Worm (Caenorhabditis elegans) whole organism, L1 larva: ENCODE data around the gene cal-5.
A peak's percentile ranks its signal among the peaks of the same experiment; 100 is the strongest.

Experiments
- ceh-90 ChIP-seq: sonication (generic microtip); optimal IDR thresholded peaks from 2 replicates; lab custom pipeline; 2016; ENCODE audit warnings: missing genetic modification characterization, missing compliant biosample characterization
- dsc-1 ChIP-seq: sonication (generic microtip); optimal IDR thresholded peaks from 2 replicates; lab custom pipeline; 2016; ENCODE audit warnings: mild to moderate bottlenecking, missing genetic modification characterization, missing compliant biosample characterization
- efl-1 ChIP-seq, 4 experiments: fragments of 150-350 bp; optimal IDR thresholded peaks in 3 of 4; peaks in 1 of 4; 1 replicate in 1 of 4; 2 replicates in 3 of 4; lab custom pipeline; 2014; ENCODE audit warnings: missing biosample characterization in 2 of 4, missing genetic modification characterization in 2 of 4, missing genetic modification reagents in 2 of 4
- egl-13 ChIP-seq: sonication (generic microtip); optimal IDR thresholded peaks from 2 replicates; lab custom pipeline; 2016; ENCODE audit warnings: missing genotype, missing genetic modification reagents, missing genetic modification characterization, missing compliant biosample characterization
- egl-27 ChIP-seq, 2 experiments: fragments of 150-350 bp in 1 of 2; sonication (generic microtip); optimal IDR thresholded peaks; 3 replicates each; lab custom pipeline; 2017 to 2018; ENCODE audit warnings: missing biosample characterization in 2 of 2, missing genetic modification characterization in 2 of 2, missing genetic modification reagents in 2 of 2
- elt-3 ChIP-seq, 6 experiments: fragments of 150-350 bp in 1 of 6; sonication (generic microtip); optimal IDR thresholded peaks; 2 replicates each; lab custom pipeline; 2017 to 2018; ENCODE audit warnings: missing biosample characterization in 6 of 6, missing genetic modification characterization in 6 of 6, inconsistent platforms in 1 of 6
- ets-5 ChIP-seq: fragments of 200-800 bp; sonication (Bioruptor generic); IDR thresholded peaks from 2 replicates; pipeline ENCODE4 v1.3.6; 2022; ENCODE audit warnings: missing genetic modification characterization, missing compliant biosample characterization
- fkh-10 ChIP-seq: sonication (generic microtip); optimal IDR thresholded peaks from 2 replicates; lab custom pipeline; 2017; ENCODE audit warnings: missing biosample characterization, missing genetic modification reagents, missing genetic modification characterization
- hlh-17 ChIP-seq: fragments of 200-800 bp; sonication (Bioruptor generic); optimal IDR thresholded peaks from 2 replicates; lab custom pipeline; 2018; ENCODE audit warnings: missing genetic modification characterization, mild to moderate bottlenecking, missing compliant biosample characterization, moderate library complexity, borderline replicate concordance
- hlh-4 ChIP-seq: sonication (generic microtip); optimal IDR thresholded peaks from 2 replicates; lab custom pipeline; 2016; ENCODE audit warnings: mild to moderate bottlenecking, missing genetic modification characterization, missing compliant biosample characterization
- lin-13 ChIP-seq: fragments of 150-350 bp; optimal IDR thresholded peaks from 2 replicates; lab custom pipeline; 2014; ENCODE audit warnings: missing biosample characterization, missing genetic modification reagents, missing genetic modification characterization
- lin-14 ChIP-seq: fragments of 200-800 bp; sonication (Bioruptor generic); optimal IDR thresholded peaks from 2 replicates; lab custom pipeline; 2018; ENCODE audit warnings: mild to moderate bottlenecking, missing genetic modification characterization, moderate library complexity, missing compliant biosample characterization
- lir-3 ChIP-seq: sonication (generic microtip); optimal IDR thresholded peaks from 2 replicates; lab custom pipeline; 2016; ENCODE audit warnings: mild to moderate bottlenecking, missing genetic modification characterization, moderate library complexity, missing compliant biosample characterization; ENCODE audit not compliant: poor library complexity
- lsy-2 ChIP-seq, 2 experiments: fragments of 150-350 bp; optimal IDR thresholded peaks; 2 replicates each; lab custom pipeline; 2014; ENCODE audit warnings: missing biosample characterization in 2 of 2, missing genetic modification characterization in 2 of 2
- mab-9 ChIP-seq: fragments of 200-800 bp; sonication (Bioruptor generic); IDR thresholded peaks from 2 replicates; pipeline ENCODE4 v1.3.6; 2022; ENCODE audit warnings: missing genetic modification reagents, missing genetic modification characterization, missing compliant biosample characterization
- mdl-1 ChIP-seq, 2 experiments: fragments of 150-350 bp; optimal IDR thresholded peaks; 2 replicates each; lab custom pipeline; 2014 to 2017; ENCODE audit warnings: missing biosample characterization in 2 of 2, missing genetic modification characterization in 2 of 2, inconsistent platforms in 1 of 2
- nhr-237 ChIP-seq: fragments of 150-350 bp; optimal IDR thresholded peaks from 2 replicates; lab custom pipeline; 2014; ENCODE audit warnings: missing biosample characterization, missing genetic modification characterization
- nhr-28 ChIP-seq: fragments of 150-350 bp; optimal IDR thresholded peaks from 2 replicates; lab custom pipeline; 2014; ENCODE audit warnings: missing biosample characterization, missing genetic modification characterization
- nhr-47 ChIP-seq: sonication (generic microtip); optimal IDR thresholded peaks from 2 replicates; lab custom pipeline; 2016; ENCODE audit warnings: mild to moderate bottlenecking, missing genetic modification characterization, moderate library complexity, missing compliant biosample characterization
- nhr-71 ChIP-seq: sonication (generic microtip); optimal IDR thresholded peaks from 2 replicates; lab custom pipeline; 2016; ENCODE audit warnings: mild to moderate bottlenecking, missing genetic modification characterization, moderate library complexity, missing compliant biosample characterization
- nhr-77 ChIP-seq: fragments of 150-350 bp; optimal IDR thresholded peaks from 2 replicates; lab custom pipeline; 2014; ENCODE audit warnings: missing biosample characterization, missing genetic modification characterization
- pax-3 ChIP-seq: fragments of 200-800 bp; sonication (Bioruptor generic); optimal IDR thresholded peaks from 2 replicates; lab custom pipeline; 2018; ENCODE audit warnings: mild to moderate bottlenecking, missing genetic modification characterization, moderate library complexity, missing compliant biosample characterization
- skn-1 ChIP-seq: fragments of 150-350 bp; optimal IDR thresholded peaks from 2 replicates; lab custom pipeline; 2014; ENCODE audit warnings: missing biosample characterization, missing genetic modification characterization
- snpc-4 ChIP-seq: fragments of 150-350 bp; optimal IDR thresholded peaks from 2 replicates; lab custom pipeline; 2014; ENCODE audit warnings: missing biosample characterization, missing genetic modification characterization
- sptf-1 ChIP-seq: fragments of 150-350 bp; optimal IDR thresholded peaks from 2 replicates; lab custom pipeline; 2014; ENCODE audit warnings: missing biosample characterization, missing genetic modification characterization
- swsn-7 ChIP-seq: sonication (generic microtip); optimal IDR thresholded peaks from 2 replicates; lab custom pipeline; 2016; ENCODE audit warnings: missing genetic modification characterization, missing compliant biosample characterization
- tlp-1 ChIP-seq: fragments of 150-350 bp; optimal IDR thresholded peaks from 2 replicates; lab custom pipeline; 2014; ENCODE audit warnings: missing biosample characterization, missing genetic modification characterization
- unc-130 ChIP-seq: fragments of 150-350 bp; optimal IDR thresholded peaks from 2 replicates; lab custom pipeline; 2017; ENCODE audit warnings: missing biosample characterization, missing genetic modification characterization, inconsistent platforms
- unc-86 ChIP-seq: sonication (generic microtip); optimal IDR thresholded peaks from 2 replicates; lab custom pipeline; 2016; ENCODE audit warnings: missing genetic modification characterization, missing compliant biosample characterization
- unc-98 ChIP-seq: fragments of 200-800 bp; sonication (Bioruptor generic); IDR thresholded peaks from 2 replicates; pipeline ENCODE4 v1.3.6; 2022; ENCODE audit warnings: missing genetic modification characterization, missing compliant biosample characterization
- vab-15 ChIP-seq: sonication (generic microtip); optimal IDR thresholded peaks from 2 replicates; lab custom pipeline; 2017; ENCODE audit warnings: missing genotype, mild to moderate bottlenecking, missing genetic modification characterization, missing compliant biosample characterization
- xbp-1 ChIP-seq: sonication (generic microtip); optimal IDR thresholded peaks from 2 replicates; lab custom pipeline; 2016; ENCODE audit warnings: missing genetic modification characterization, missing compliant biosample characterization
- zag-1 ChIP-seq: fragments of 150-350 bp; optimal IDR thresholded peaks from 2 replicates; lab custom pipeline; 2014; ENCODE audit warnings: missing biosample characterization, missing genetic modification characterization
- zip-4 ChIP-seq: fragments of 200-800 bp; sonication (Bioruptor generic); optimal IDR thresholded peaks from 2 replicates; lab custom pipeline; 2018; ENCODE audit warnings: mild to moderate bottlenecking, missing genetic modification characterization, moderate library complexity, missing compliant biosample characterization
- ztf-4 ChIP-seq: fragments of 150-350 bp; optimal IDR thresholded peaks from 2 replicates; lab custom pipeline; 2014; ENCODE audit warnings: missing biosample characterization, missing genetic modification characterization

The cal-5 gene

ce11 chrX:5040038-5040437, 37.7 kb downstream of the cal-5 start:
- TF ChIP-seq zag-1 (tag; lab: Kevin White, UChicago) (no peak), efl-1 (optimal IDR thresholded peaks at IDR 0.05; lab: Kevin White, UChicago) (no peak), efl-1 (GFP tag; optimal IDR thresholded peaks at IDR 0.05 in 1 of 2; lab: Kevin White, UChicago) (no peak), nhr-28 (no peak), mdl-1 (tag; optimal IDR thresholded peaks at IDR 0.05; lab: Kevin White, UChicago) (no peak), pax-3 (no peak), tlp-1 (tag; lab: Kevin White, UChicago) (no peak), nhr-237 (tag; lab: Kevin White, UChicago) (no peak), mab-9 (GFP tag; lab: Robert Waterston, UW) (no peak)

- TF ChIP-seq sptf-1 (tag; lab: Kevin White, UChicago) (no peak), elt-3 (tag; optimal IDR thresholded peaks at IDR 0.05; lab: Kevin White, UChicago) (no peak), efl-1 (optimal IDR thresholded peaks at IDR 0.05; lab: Kevin White, UChicago) (no peak), efl-1 (GFP tag; optimal IDR thresholded peaks at IDR 0.05 in 1 of 2; lab: Kevin White, UChicago) (no peak)
Observed at ce11 chrX:5038812-5039211, 38.9 kb downstream of the cal-5 start.

- TF ChIP-seq lir-3 (tag; lab: Kevin White, UChicago), result no peak
- TF ChIP-seq, all 84 proteins: peak for 0
Observed at ce11 chrX:5037673-5038072, 40.1 kb downstream of the cal-5 start, which contains the start of gene ZC449.5. ZC449.5 (minus strand) TSS chrX:5037773.

ce11 chrX:5033868-5034267, 43.9 kb downstream of the cal-5 start, which contains the start of gene ZC449.4:
ZC449.4 (minus strand) TSS chrX:5033968.
- TF ChIP-seq unc-130 (tag; lab: Kevin White, UChicago) (no peak), skn-1 (tag; lab: Kevin White, UChicago) (no peak), lin-13 (GFP tag; lab: Kevin White, UChicago) (no peak), efl-1 (optimal IDR thresholded peaks at IDR 0.05; lab: Kevin White, UChicago) (no peak), efl-1 (GFP tag; optimal IDR thresholded peaks at IDR 0.05 in 1 of 2; lab: Kevin White, UChicago) (no peak), ets-5 (GFP tag; lab: Robert Waterston, UW) (no peak), egl-27 (tag; optimal IDR thresholded peaks at IDR 0.05; lab: Kevin White, UChicago) (no peak), hlh-4 (no peak), snpc-4 (tag; lab: Kevin White, UChicago) (no peak), ceh-90 (tag; lab: Kevin White, UChicago) (no peak), nhr-77 (no peak), xbp-1 (no peak), vab-15 (tag; lab: Kevin White, UChicago) (no peak)

ce11 chrX:5031742-5032141, 46.0 kb downstream of the cal-5 start:
- no peak for TF ChIP-seq unc-98 (GFP tag; lab: Robert Waterston, UW)
- peak; percentile 5 for TF ChIP-seq dsc-1 (tag; lab: Kevin White, UChicago)
- TF ChIP-seq zip-4 (GFP tag; lab: Kevin White, UChicago), result no peak
- TF ChIP-seq hlh-17 (GFP tag; lab: Kevin White, UChicago), result no peak
- peak; percentile 81 for TF ChIP-seq lin-14
- TF ChIP-seq swsn-7 (tag; lab: Kevin White, UChicago), result peak; percentile 21
- peak; percentile 79 for TF ChIP-seq fkh-10 (GFP tag; lab: Kevin White, UChicago)
- TF ChIP-seq zag-1 (tag; lab: Kevin White, UChicago), result peak; percentile 78
- peak in 1 of 2 experiments; percentile 22 for TF ChIP-seq lsy-2 (tag; optimal IDR thresholded peaks at IDR 0.05; lab: Kevin White, UChicago)
- TF ChIP-seq nhr-71 (tag; lab: Kevin White, UChicago), result peak; percentile 59
- no peak for TF ChIP-seq ztf-4 (tag; lab: Kevin White, UChicago)
- TF ChIP-seq egl-13 (tag; lab: Kevin White, UChicago), result peak; percentile 55
- peak; percentile 15 for TF ChIP-seq nhr-47 (tag; lab: Kevin White, UChicago)
- TF ChIP-seq unc-86, result peak; percentile 68
- TF ChIP-seq, all 84 proteins: peak for 10
